Fruit fly (Drosophila melanogaster) whole organism, wandering third instar larva: ENCODE data around the gene Dbx.

ENCODE experiments used
- Abd-B ChIP-seq: fragments of >200 bp; optimal IDR thresholded peaks from 2 replicates; lab custom pipeline; 2017; ENCODE audit warnings: missing biosample characterization, missing genetic modification characterization
- GATAd ChIP-seq: sonication (Bioruptor generic); optimal IDR thresholded peaks from 2 replicates; lab custom pipeline; 2016; ENCODE audit warnings: missing biosample characterization, missing genetic modification characterization
- Hr83 ChIP-seq: fragments of 200-300 bp; sonication (Bioruptor generic); optimal IDR thresholded peaks from 2 replicates; lab custom pipeline; 2016; ENCODE audit warnings: missing biosample characterization, mild to moderate bottlenecking, missing genetic modification characterization, moderate library complexity; ENCODE audit not compliant: poor library complexity, severe bottlenecking
- Mio ChIP-seq: sonication (Bioruptor generic); optimal IDR thresholded peaks from 2 replicates; lab custom pipeline; 2016; ENCODE audit warnings: missing biosample characterization, missing genetic modification characterization
- OdsH ChIP-seq: fragments of 200-800 bp; sonication (Bioruptor generic); optimal IDR thresholded peaks from 2 replicates; lab custom pipeline; 2016; ENCODE audit warnings: missing biosample characterization, mild to moderate bottlenecking, missing genetic modification characterization
- dl ChIP-seq, 2 experiments: fragments of 175-275, 200-275 bp in 1 of 2; fragments of 200-275 bp in 1 of 2; sonication (Bioruptor generic); optimal IDR thresholded peaks; lab custom pipeline; 2018; ENCODE audit warnings: mild to moderate bottlenecking in 2 of 2, missing biosample characterization in 2 of 2, missing genetic modification characterization in 2 of 2, moderate library complexity in 2 of 2; ENCODE audit not compliant: partially characterized antibody in 2 of 2, insufficient read depth in 1 of 2
- dmrt93B ChIP-seq: fragments of 200-800 bp; sonication (Bioruptor generic); optimal IDR thresholded peaks from 2 replicates; lab custom pipeline; 2018; ENCODE audit warnings: missing biosample characterization, mild to moderate bottlenecking, missing genetic modification characterization
- ey ChIP-seq: fragments of 200-800 bp; sonication (Bioruptor generic); optimal IDR thresholded peaks from 2 replicates; lab custom pipeline; 2016; ENCODE audit warnings: missing biosample characterization, missing genetic modification characterization
- foxo ChIP-seq, 2 experiments: fragments of 200-800 bp; sonication (Bioruptor generic); optimal IDR thresholded peaks; 2 replicates in 1 of 2; 3 replicates in 1 of 2; lab custom pipeline; 2016 to 2017; ENCODE audit warnings: missing biosample characterization in 2 of 2, missing genetic modification characterization in 2 of 2
- jim ChIP-seq: fragments of 175-275, 200-325 bp; sonication (Bioruptor generic); optimal IDR thresholded peaks from 2 replicates; lab custom pipeline; 2016; ENCODE audit warnings: missing biosample characterization, mild to moderate bottlenecking, missing genetic modification characterization
- pan ChIP-seq: fragments of >200 bp; optimal IDR thresholded peaks from 2 replicates; lab custom pipeline; 2017
- psq ChIP-seq: fragments of 200-800 bp; sonication (Bioruptor generic); optimal IDR thresholded peaks from 3 replicates; lab custom pipeline; 2017; ENCODE audit warnings: missing biosample characterization, mild to moderate bottlenecking, missing genetic modification characterization, moderate library complexity
- usp ChIP-seq: fragments of >200 bp; optimal IDR thresholded peaks from 2 replicates; lab custom pipeline; 2017; ENCODE audit warnings: missing biosample characterization, missing genetic modification characterization

- TF ChIP-seq jim (GFP tag; lab: Kevin White, UChicago): no peak
- no peak for TF ChIP-seq OdsH (GFP tag; lab: Kevin White, UChicago)
- no peak for TF ChIP-seq GATAd
- no peak for TF ChIP-seq Mio (GFP tag; lab: Kevin White, UChicago)
- no peak for TF ChIP-seq ey (GFP tag; lab: Kevin White, UChicago)
- TF ChIP-seq psq (GFP tag; lab: Kevin White, UChicago): no peak
- no peak for TF ChIP-seq usp (GFP tag; lab: Kevin White, UChicago)
- TF ChIP-seq pan (lab: Kevin White, UChicago): no peak
- no peak for TF ChIP-seq Abd-B
- no peak for TF ChIP-seq dmrt93B (GFP tag; lab: Kevin White, UChicago)
- TF ChIP-seq dl (GFP tag; optimal IDR thresholded peaks at IDR 0.05; lab: Kevin White, UChicago; ENCODE audit: insufficient read depth in 1 of 2, partially characterized antibody in 2 of 2): no peak
- no peak for TF ChIP-seq foxo (GFP tag; optimal IDR thresholded peaks at IDR 0.05; lab: Kevin White, UChicago)
- no peak for TF ChIP-seq Hr83 (GFP tag; lab: Kevin White, UChicago)
These were observed 38.1 kb upstream of the Dbx start, which contains the start of gene CG13937 for dm6 chr3L:1882868-1883554.
